Worm (Caenorhabditis elegans) whole organism, midembryonic: Measurements from ENCODE around the gene agmo-1.

Source experiments
- T22C8.4 ChIP-seq: fragments of 200-800 bp; sonication (Bioruptor generic); IDR thresholded peaks from 2 replicates; pipeline ENCODE4 v1.3.6; 2022; ENCODE audit warnings: missing genetic modification characterization, missing compliant biosample characterization
- cog-1 ChIP-seq: sonication (generic microtip); optimal IDR thresholded peaks from 2 replicates; lab custom pipeline; 2016; ENCODE audit warnings: missing genetic modification characterization, missing compliant biosample characterization
- flt-1 ChIP-seq: fragments of 200-800 bp; sonication (Bioruptor generic); IDR thresholded peaks from 2 replicates; pipeline ENCODE4 v1.3.6; 2022; ENCODE audit warnings: missing genetic modification characterization, missing compliant biosample characterization
- klf-2 ChIP-seq: fragments of 200-800 bp; sonication (Bioruptor generic); conservative IDR thresholded peaks from 2 replicates; pipeline ENCODE4 v1.3.6; 2022; ENCODE audit warnings: missing genetic modification reagents, missing genetic modification characterization, missing compliant biosample characterization
- med-1 ChIP-seq: sonication (generic microtip); optimal IDR thresholded peaks from 2 replicates; lab custom pipeline; 2017; ENCODE audit warnings: missing genetic modification characterization, mild to moderate bottlenecking, missing compliant biosample characterization, antibody characterized with exemption, missing genetic modification reagents; ENCODE audit not compliant: insufficient read depth
- ref-1 ChIP-seq: fragments of 200-800 bp; sonication (Bioruptor generic); conservative IDR thresholded peaks from 2 replicates; pipeline ENCODE4 v1.3.6; 2022; ENCODE audit warnings: missing genetic modification reagents, missing genetic modification characterization, missing compliant biosample characterization
- tab-1 ChIP-seq: fragments of 200-800 bp; sonication (Bioruptor generic); IDR thresholded peaks from 2 replicates; pipeline ENCODE4 v1.3.6; 2022; ENCODE audit warnings: missing genetic modification characterization, missing compliant biosample characterization
- ztf-23 ChIP-seq: fragments of 200-800 bp; sonication (Bioruptor generic); IDR thresholded peaks from 2 replicates; pipeline ENCODE4 v1.3.6; 2022; ENCODE audit warnings: missing genetic modification reagents, missing genetic modification characterization, missing compliant biosample characterization
- ztf-29 ChIP-seq: fragments of 200-800 bp; sonication (Bioruptor generic); IDR thresholded peaks from 2 replicates; pipeline ENCODE4 v1.3.6; 2022; ENCODE audit warnings: missing genetic modification reagents, missing genetic modification characterization, missing compliant biosample characterization

The agmo-1 gene

ce11 chrIII:12757367-12757766 is 41.0 kb downstream of the agmo-1 start, which contains the start of gene srw-9:
Gene srw-9 (plus strand): TSS chrIII:12757667.
- TF ChIP-seq ref-1 (GFP tag; lab: Robert Waterston, UW) (no peak), ztf-29 (GFP tag; lab: Robert Waterston, UW) (no peak), T22C8.4 (GFP tag; lab: Robert Waterston, UW) (no peak), flt-1 (no peak), cog-1 (tag; lab: Kevin White, UChicago) (no peak), ztf-23 (GFP tag; lab: Robert Waterston, UW) (no peak), klf-2 (GFP tag; lab: Robert Waterston, UW) (no peak), med-1 (GFP tag; lab: Kevin White, UChicago) (no peak), tab-1 (no peak)

- TF ChIP-seq cog-1 (tag; lab: Kevin White, UChicago) (no peak), tab-1 (no peak), flt-1 (no peak), klf-2 (GFP tag; lab: Robert Waterston, UW) (no peak), ztf-29 (GFP tag; lab: Robert Waterston, UW) (no peak), med-1 (GFP tag; lab: Kevin White, UChicago) (no peak), ztf-23 (GFP tag; lab: Robert Waterston, UW) (no peak), ref-1 (GFP tag; lab: Robert Waterston, UW) (no peak), T22C8.4 (GFP tag; lab: Robert Waterston, UW) (no peak)
These were observed 43.3 kb downstream of the agmo-1 start, which contains the start of gene srw-10 for ce11 chrIII:12755048-12755447. Gene srw-10 (plus strand): TSS chrIII:12755348.

- TF ChIP-seq klf-2 (GFP tag; lab: Robert Waterston, UW) (no peak), flt-1 (no peak)
These were observed 47.5 kb downstream of the agmo-1 start, which contains the start of the genes irld-60 and irld-20 for ce11 chrIII:12750831-12751230. Gene irld-60 (minus strand): TSS chrIII:12750931. Gene irld-20 (plus strand): TSS chrIII:12751109.

ce11 chrIII:12746369-12746855 is 52.0 kb downstream of the agmo-1 start, which contains the start of gene Y111B2A.21:
Gene Y111B2A.21 (plus strand): TSS chrIII:12746419.
- TF ChIP-seq flt-1 (no peak), tab-1 (no peak), ref-1 (GFP tag; lab: Robert Waterston, UW) (no peak), ztf-29 (GFP tag; lab: Robert Waterston, UW) (no peak), klf-2 (GFP tag; lab: Robert Waterston, UW) (no peak), ztf-23 (GFP tag; lab: Robert Waterston, UW) (no peak), cog-1 (tag; lab: Kevin White, UChicago) (no peak), med-1 (GFP tag; lab: Kevin White, UChicago) (no peak), T22C8.4 (GFP tag; lab: Robert Waterston, UW) (no peak)

ce11 chrIII:12743515-12743914 is 54.9 kb downstream of the agmo-1 start:
- TF ChIP-seq ztf-23 (GFP tag; lab: Robert Waterston, UW) (no peak), ztf-29 (GFP tag; lab: Robert Waterston, UW) (no peak), T22C8.4 (GFP tag; lab: Robert Waterston, UW) (no peak), ref-1 (GFP tag; lab: Robert Waterston, UW) (no peak), med-1 (GFP tag; lab: Kevin White, UChicago) (no peak), tab-1 (no peak), klf-2 (GFP tag; lab: Robert Waterston, UW) (no peak), cog-1 (tag; lab: Kevin White, UChicago) (no peak), flt-1 (no peak)
